Worm (Caenorhabditis elegans) whole organism, L4/young adult: Measurements from ENCODE around the gene Y32H12A.1.

Experiments used
- dao-5 ChIP-seq: sonication (generic microtip); optimal IDR thresholded peaks from 2 replicates; lab custom pipeline; 2016; ENCODE audit warnings: missing genotype, missing genetic modification characterization, moderate library complexity, missing compliant biosample characterization
- him-1 ChIP-seq: sonication (generic microtip); optimal IDR thresholded peaks from 2 replicates; lab custom pipeline; 2016; ENCODE audit warnings: missing genotype, missing genetic modification reagents, missing genetic modification characterization, missing compliant biosample characterization

- TF ChIP-seq dao-5 (tag; lab: Kevin White, UChicago): no peak
- TF ChIP-seq him-1 (tag; lab: Kevin White, UChicago): no peak
Measured at ce11 chrIII:5321661-5322060, 40.3 kb upstream of the Y32H12A.1 start, which contains the start of gene F52C9.3.
